Worm (Caenorhabditis elegans): ENCODE measurements around the gene fipr-5.

ce11 chrV:10252682-10253081 is 31.5 kb upstream of the fipr-5 start:
- TF ChIP-seq ztf-29 (GFP tag; IDR thresholded peaks at IDR 0.05) (no peak), flt-1 (GFP tag; IDR thresholded peaks at IDR 0.05) (no peak), cog-1 (tag; optimal IDR thresholded peaks at IDR 0.05) (no peak), klf-2 (GFP tag; conservative IDR thresholded peaks at IDR 0.05) (no peak), ztf-23 (GFP tag; IDR thresholded peaks at IDR 0.05) (no peak), tab-1 (GFP tag; IDR thresholded peaks at IDR 0.05) (no peak)
